Worm (Caenorhabditis elegans) whole organism, young adult: ENCODE results near the gene grl-18.

Experiments
- B0019.2 ChIP-seq: fragments of 200-800 bp; sonication (Bioruptor generic); conservative IDR thresholded peaks from 2 replicates; pipeline ENCODE4 v1.3.6; 2022; ENCODE audit warnings: missing genetic modification reagents, missing genetic modification characterization, missing compliant biosample characterization
- B0035.1 ChIP-seq: sonication (generic microtip); optimal IDR thresholded peaks from 2 replicates; lab custom pipeline; 2016; ENCODE audit warnings: missing genetic modification characterization, mild to moderate bottlenecking, missing compliant biosample characterization, missing genotype, missing genetic modification reagents
- C17E4.6 ChIP-seq: fragments of 200-800 bp; sonication (Bioruptor generic); IDR thresholded peaks from 2 replicates; pipeline ENCODE4 v1.3.6; 2022; ENCODE audit warnings: missing genetic modification reagents, missing genetic modification characterization, missing compliant biosample characterization
- F23B12.7 ChIP-seq: sonication (generic microtip); optimal IDR thresholded peaks from 2 replicates; lab custom pipeline; 2017; ENCODE audit warnings: missing genetic modification characterization, mild to moderate bottlenecking, missing compliant biosample characterization, antibody characterized with exemption, moderate library complexity; ENCODE audit not compliant: insufficient read depth
- F57C9.4 ChIP-seq: sonication (generic microtip); optimal IDR thresholded peaks from 2 replicates; lab custom pipeline; 2017; ENCODE audit warnings: mild to moderate bottlenecking, missing genetic modification characterization, missing compliant biosample characterization
- K11D2.4 ChIP-seq: fragments of 200-800 bp; sonication (Bioruptor generic); IDR thresholded peaks from 2 replicates; pipeline ENCODE4 v1.3.6; 2022; ENCODE audit warnings: missing genetic modification reagents, missing genetic modification characterization, missing compliant biosample characterization
- T07F8.4 ChIP-seq: sonication (generic microtip); optimal IDR thresholded peaks from 2 replicates; lab custom pipeline; 2016; ENCODE audit warnings: mild to moderate bottlenecking, missing genetic modification characterization, moderate library complexity, missing compliant biosample characterization
- Y53G8AR.9 ChIP-seq: fragments of 200-800 bp; sonication (Bioruptor generic); conservative IDR thresholded peaks from 2 replicates; pipeline ENCODE4 v1.3.6; 2022; ENCODE audit warnings: missing genetic modification reagents, missing genetic modification characterization, missing compliant biosample characterization
- Y56A3A.18 ChIP-seq: fragments of 200-800 bp; sonication (Bioruptor generic); IDR thresholded peaks from 2 replicates; pipeline ENCODE4 v1.3.6; 2022; ENCODE audit warnings: missing genetic modification reagents, missing genetic modification characterization, missing compliant biosample characterization
- akir-1 ChIP-seq: fragments of 200-800 bp; sonication (Bioruptor generic); optimal IDR thresholded peaks from 2 replicates; lab custom pipeline; 2018; ENCODE audit warnings: mild to moderate bottlenecking, missing genetic modification characterization, moderate library complexity, missing compliant biosample characterization
- aptf-3 ChIP-seq: fragments of 200-800 bp; sonication (Bioruptor generic); IDR thresholded peaks from 2 replicates; pipeline ENCODE4 v1.3.6; 2022; ENCODE audit warnings: missing genetic modification characterization, missing compliant biosample characterization
- atf-7 ChIP-seq: sonication (generic microtip); optimal IDR thresholded peaks from 2 replicates; lab custom pipeline; 2017; ENCODE audit warnings: mild to moderate bottlenecking, missing genetic modification characterization, missing compliant biosample characterization
- athp-1 ChIP-seq: sonication (generic microtip); optimal IDR thresholded peaks from 2 replicates; lab custom pipeline; 2017; ENCODE audit warnings: mild to moderate bottlenecking, missing genetic modification characterization, missing compliant biosample characterization
- attf-3 ChIP-seq: fragments of 200-800 bp; sonication (Bioruptor generic); conservative IDR thresholded peaks from 2 replicates; pipeline ENCODE4 v1.3.6; 2022; ENCODE audit warnings: missing genetic modification reagents, missing genetic modification characterization, missing compliant biosample characterization
- bed-1 ChIP-seq: fragments of 200-800 bp; sonication (Bioruptor generic); IDR thresholded peaks from 2 replicates; pipeline ENCODE4 v1.3.6; 2022; ENCODE audit warnings: missing genetic modification reagents, missing genetic modification characterization, missing compliant biosample characterization
- ccch-3 ChIP-seq: fragments of 200-800 bp; sonication (Bioruptor generic); optimal IDR thresholded peaks from 2 replicates; lab custom pipeline; 2018; ENCODE audit warnings: mild to moderate bottlenecking, missing genetic modification characterization, missing compliant biosample characterization
- cebp-1 ChIP-seq, 2 experiments: fragments of 200-800 bp in 1 of 2; sonication (Bioruptor generic) in 1 of 2; sonication (generic microtip) in 1 of 2; IDR thresholded peaks in 1 of 2; optimal IDR thresholded peaks in 1 of 2; 2 replicates each; pipeline versions ENCODE4 v1.3.6 to Lab custom; 2017 to 2022; ENCODE audit warnings: missing compliant biosample characterization in 2 of 2, missing genetic modification characterization in 2 of 2, mild to moderate bottlenecking in 1 of 2, missing genetic modification reagents in 1 of 2, moderate library complexity in 1 of 2
- ceh-27 ChIP-seq: fragments of 200-800 bp; sonication (Bioruptor generic); optimal IDR thresholded peaks from 2 replicates; lab custom pipeline; 2018; ENCODE audit warnings: mild to moderate bottlenecking, missing genetic modification characterization, moderate library complexity, missing compliant biosample characterization
- ceh-58 ChIP-seq: fragments of 200-800 bp; sonication (Bioruptor generic); IDR thresholded peaks from 2 replicates; pipeline ENCODE4 v1.3.6; 2022; ENCODE audit warnings: missing genetic modification characterization, missing compliant biosample characterization
- ceh-79 ChIP-seq: sonication (generic microtip); optimal IDR thresholded peaks from 2 replicates; lab custom pipeline; 2017; ENCODE audit warnings: mild to moderate bottlenecking, missing genetic modification characterization, missing compliant biosample characterization
- ceh-91 ChIP-seq: fragments of 200-800 bp; sonication (Bioruptor generic); IDR thresholded peaks from 2 replicates; pipeline ENCODE4 v1.3.6; 2022; ENCODE audit warnings: missing genetic modification reagents, missing genetic modification characterization, missing compliant biosample characterization
- him-1 ChIP-seq: sonication (generic microtip); optimal IDR thresholded peaks from 2 replicates; lab custom pipeline; 2016; ENCODE audit warnings: missing genotype, missing genetic modification reagents, missing genetic modification characterization, missing compliant biosample characterization
- hlh-26 ChIP-seq: fragments of 200-800 bp; sonication (Bioruptor generic); conservative IDR thresholded peaks from 2 replicates; pipeline ENCODE4 v1.3.6; 2022; ENCODE audit warnings: missing genetic modification reagents, missing genetic modification characterization, missing compliant biosample characterization
- let-526 ChIP-seq: fragments of 200-800 bp; sonication (Bioruptor generic); IDR thresholded peaks from 2 replicates; pipeline ENCODE4 v1.3.6; 2022; ENCODE audit warnings: missing genetic modification reagents, missing genetic modification characterization, missing compliant biosample characterization
- lin-35 ChIP-seq, 3 experiments: fragments of 150-350 bp in 2 of 3; sonication (generic microtip) in 1 of 3; optimal IDR thresholded peaks; 2 replicates each; lab custom pipeline; 2014 to 2018; ENCODE audit warnings: missing biosample characterization in 3 of 3, missing genetic modification characterization in 3 of 3, missing genetic modification reagents in 3 of 3
- lin-40 ChIP-seq: sonication (generic microtip); optimal IDR thresholded peaks from 2 replicates; lab custom pipeline; 2016; ENCODE audit warnings: missing genetic modification characterization, mild to moderate bottlenecking, missing compliant biosample characterization, missing genotype, missing genetic modification reagents
- lir-1 ChIP-seq: fragments of 200-800 bp; sonication (Bioruptor generic); conservative IDR thresholded peaks from 2 replicates; pipeline ENCODE4 v1.3.6; 2022; ENCODE audit warnings: missing genetic modification reagents, missing genetic modification characterization, missing compliant biosample characterization
- lsy-27 ChIP-seq: sonication (generic microtip); optimal IDR thresholded peaks from 2 replicates; lab custom pipeline; 2017; ENCODE audit warnings: missing genetic modification characterization, mild to moderate bottlenecking, missing compliant biosample characterization, antibody characterized with exemption, missing genotype, borderline replicate concordance; ENCODE audit not compliant: insufficient read depth
- madf-10 ChIP-seq: sonication (generic microtip); optimal IDR thresholded peaks from 2 replicates; lab custom pipeline; 2016; ENCODE audit warnings: mild to moderate bottlenecking, missing genetic modification characterization, missing compliant biosample characterization
- madf-3 ChIP-seq: fragments of 200-800 bp; sonication (Bioruptor generic); IDR thresholded peaks from 2 replicates; pipeline ENCODE4 v1.3.6; 2022; ENCODE audit warnings: missing genetic modification reagents, missing genetic modification characterization, missing compliant biosample characterization
- madf-6 ChIP-seq: fragments of 200-800 bp; sonication (Bioruptor generic); IDR thresholded peaks from 2 replicates; pipeline ENCODE4 v1.3.6; 2022; ENCODE audit warnings: missing genetic modification reagents, missing genetic modification characterization, missing compliant biosample characterization
- mel-28 ChIP-seq: sonication (generic microtip); optimal IDR thresholded peaks from 2 replicates; lab custom pipeline; 2016; ENCODE audit warnings: borderline replicate concordance, mild to moderate bottlenecking, missing genetic modification characterization, missing compliant biosample characterization
- mes-4 ChIP-seq: sonication (generic microtip); optimal IDR thresholded peaks from 2 replicates; lab custom pipeline; 2016; ENCODE audit warnings: missing genotype, missing genetic modification characterization, missing compliant biosample characterization
- nhr-27 ChIP-seq: fragments of 200-800 bp; sonication (Bioruptor generic); optimal IDR thresholded peaks from 2 replicates; lab custom pipeline; 2018; ENCODE audit warnings: mild to moderate bottlenecking, missing genetic modification characterization, moderate library complexity, missing compliant biosample characterization
- nhr-80 ChIP-seq: sonication (generic microtip); optimal IDR thresholded peaks from 2 replicates; lab custom pipeline; 2016; ENCODE audit warnings: missing genetic modification characterization, missing compliant biosample characterization
- repo-1 ChIP-seq: sonication (generic microtip); optimal IDR thresholded peaks from 2 replicates; lab custom pipeline; 2017; ENCODE audit warnings: mild to moderate bottlenecking, missing genetic modification characterization, missing compliant biosample characterization
- sdz-38 ChIP-seq: sonication (generic microtip); optimal IDR thresholded peaks from 2 replicates; lab custom pipeline; 2016; ENCODE audit warnings: missing genotype, missing genetic modification characterization, missing compliant biosample characterization
- snpc-1.3 ChIP-seq: sonication (generic microtip); optimal IDR thresholded peaks from 2 replicates; lab custom pipeline; 2017; ENCODE audit warnings: missing genetic modification characterization, mild to moderate bottlenecking, missing compliant biosample characterization, antibody characterized with exemption, moderate library complexity, missing genotype, missing genetic modification reagents; ENCODE audit not compliant: insufficient read depth
- snpc-3.4 ChIP-seq: sonication (generic microtip); optimal IDR thresholded peaks from 2 replicates; lab custom pipeline; 2017; ENCODE audit warnings: missing genetic modification characterization, mild to moderate bottlenecking, missing compliant biosample characterization, antibody characterized with exemption, moderate library complexity, missing genotype, missing genetic modification reagents
- tbp1 ChIP-seq: fragments of 200-800 bp; sonication (Bioruptor generic); optimal IDR thresholded peaks from 2 replicates; lab custom pipeline; 2018; ENCODE audit warnings: mild to moderate bottlenecking, missing genetic modification characterization, missing compliant biosample characterization
- tlf-1 ChIP-seq: fragments of 200-800 bp; sonication (Bioruptor generic); optimal IDR thresholded peaks from 2 replicates; lab custom pipeline; 2018; ENCODE audit warnings: mild to moderate bottlenecking, missing genetic modification characterization, missing compliant biosample characterization
- unc-130 ChIP-seq: sonication (generic microtip); optimal IDR thresholded peaks from 2 replicates; lab custom pipeline; 2016; ENCODE audit warnings: missing genetic modification reagents, missing genetic modification characterization, missing compliant biosample characterization
- xnd-1 ChIP-seq: sonication (generic microtip); optimal IDR thresholded peaks from 2 replicates; lab custom pipeline; 2016; ENCODE audit warnings: missing genotype, missing genetic modification reagents, missing genetic modification characterization, missing compliant biosample characterization
- zim-3 ChIP-seq: sonication (generic microtip); optimal IDR thresholded peaks from 2 replicates; lab custom pipeline; 2017; ENCODE audit warnings: mild to moderate bottlenecking, missing genetic modification characterization, moderate library complexity, missing compliant biosample characterization
- ztf-18 ChIP-seq: sonication (generic microtip); optimal IDR thresholded peaks from 2 replicates; lab custom pipeline; 2016; ENCODE audit warnings: missing genotype, mild to moderate bottlenecking, missing genetic modification characterization, missing compliant biosample characterization
- ztf-28 ChIP-seq: fragments of 200-800 bp; sonication (Bioruptor generic); IDR thresholded peaks from 2 replicates; pipeline ENCODE4 v1.3.6; 2022; ENCODE audit warnings: missing genetic modification reagents, missing genetic modification characterization, missing compliant biosample characterization

grl-18 gene

ce11 chrV:5504807-5505442 lies 16.3 kb upstream of the grl-18 start, which contains the start of the genes dnj-19 and nhr-47 (continued):
- TF ChIP-seq let-526 (GFP tag; lab: Robert Waterston, UW) (0 out of 2 replicates have a peak, but pooled peaks have one; percentile 21), madf-10 (tag; lab: Kevin White, UChicago) (peak; percentile 75), tbp1 (GFP tag; lab: Kevin White, UChicago) (peak; percentile 73), unc-130 (GFP tag; lab: Kevin White, UChicago) (peak; percentile 59), F23B12.7 (tag; lab: Kevin White, UChicago) (peak; percentile 52), mel-28 (tag; lab: Kevin White, UChicago) (no peak), athp-1 (tag; lab: Kevin White, UChicago) (peak; percentile 85), tlf-1 (GFP tag; lab: Kevin White, UChicago) (peak; percentile 85), snpc-1.3 (tag; lab: Kevin White, UChicago) (no peak), ztf-28 (0 out of 2 replicates have a peak, but pooled peaks have one; percentile 19), repo-1 (peak; percentile 91), B0035.1 (peak; percentile 67), aptf-3 (GFP tag; lab: Robert Waterston, UW) (no peak), lin-40 (peak; percentile 95), attf-3 (GFP tag; lab: Robert Waterston, UW) (peak; percentile 78), lir-1 (peak; percentile 85), mes-4 (tag; lab: Kevin White, UChicago) (no peak), nhr-80 (peak; percentile 70), zim-3 (tag; lab: Kevin White, UChicago) (peak; percentile 42), madf-6 (peak; percentile 89), ceh-27 (peak; percentile 87), snpc-3.4 (tag; lab: Kevin White, UChicago) (peak; percentile 42), B0019.2 (GFP tag; lab: Robert Waterston, UW) (0 out of 2 replicates have a peak, but pooled peaks have one; percentile 41), ztf-18 (tag; lab: Kevin White, UChicago) (peak; percentile 99), atf-7 (tag; lab: Kevin White, UChicago) (peak; percentile 87), F57C9.4 (no peak), C17E4.6 (GFP tag; lab: Robert Waterston, UW) (peak; percentile 91), sdz-38 (no peak), ccch-3 (GFP tag; lab: Kevin White, UChicago) (no peak), nhr-27 (peak; percentile 30), Y56A3A.18 (GFP tag; lab: Robert Waterston, UW) (peak; percentile 96), lsy-27 (tag; lab: Kevin White, UChicago) (no peak), ceh-91 (GFP tag; lab: Robert Waterston, UW) (peak; percentile 72), K11D2.4 (GFP tag; lab: Robert Waterston, UW) (peak; percentile 90), akir-1 (GFP tag; lab: Kevin White, UChicago) (no peak), hlh-26 (GFP tag; lab: Robert Waterston, UW) (no peak), madf-3 (GFP tag; lab: Robert Waterston, UW) (peak; percentile 91), cebp-1 (GFP tag; IDR thresholded peaks at IDR 0.05; lab: Robert Waterston, UW) (peak; percentile 53), cebp-1 (tag; optimal IDR thresholded peaks at IDR 0.05; lab: Kevin White, UChicago) (peak; percentile 89), ceh-79 (tag; lab: Kevin White, UChicago) (no peak), Y53G8AR.9 (GFP tag; lab: Robert Waterston, UW) (peak; percentile 96), ceh-58 (GFP tag; lab: Robert Waterston, UW) (no peak), lin-35 (GFP tag; optimal IDR thresholded peaks at IDR 0.05; lab: Kevin White, UChicago) (peak in 2 of 3 experiments; percentile 38 to 92), bed-1 (GFP tag; lab: Robert Waterston, UW) (no peak), him-1 (tag; lab: Kevin White, UChicago) (peak; percentile 36), xnd-1 (peak; percentile 82), T07F8.4 (no peak)
